Fruit fly (Drosophila melanogaster) whole organism, embryonic: ENCODE measurements around the gene DNAlig4.
A peak's percentile ranks its signal among the peaks of the same experiment; 100 is the strongest.

Experiments used
- ATbp ChIP-seq: fragments of 200-800 bp; sonication (Bioruptor generic); optimal IDR thresholded peaks from 2 replicates; lab custom pipeline; 2017; ENCODE audit warnings: missing biosample characterization, mild to moderate bottlenecking, missing genetic modification characterization, missing genetic modification reagents
- Asciz ChIP-seq: fragments of 200-800 bp; sonication (Bioruptor generic); optimal IDR thresholded peaks from 2 replicates; lab custom pipeline; 2017; ENCODE audit warnings: missing biosample characterization, mild to moderate bottlenecking, missing genetic modification characterization, missing genetic modification reagents
- BEAF-32 ChIP-seq: fragments of 200-800 bp; sonication (Bioruptor generic); optimal IDR thresholded peaks from 3 replicates; lab custom pipeline; 2017; ENCODE audit warnings: missing biosample characterization, missing genetic modification characterization, mild to moderate bottlenecking, moderate library complexity, missing genetic modification reagents
- CG10462 ChIP-seq: fragments of 200-800 bp; sonication (Bioruptor generic); optimal IDR thresholded peaks from 2 replicates; lab custom pipeline; 2016; ENCODE audit warnings: missing biosample characterization, missing genetic modification characterization
- CG10959 ChIP-seq: fragments of 200-800 bp; sonication (Bioruptor generic); IDR thresholded peaks from 2 replicates; pipeline ENCODE4 v1.3.6; 2022; ENCODE audit warnings: missing biosample characterization, missing genetic modification characterization
- CG12391 ChIP-seq: fragments of 200-800 bp; sonication (Bioruptor generic); optimal IDR thresholded peaks from 3 replicates; lab custom pipeline; 2018; ENCODE audit warnings: missing biosample characterization, mild to moderate bottlenecking, missing genetic modification characterization, moderate library complexity
- CG12942 ChIP-seq: fragments of 200-800 bp; sonication (Bioruptor generic); optimal IDR thresholded peaks from 3 replicates; lab custom pipeline; 2016; ENCODE audit warnings: missing biosample characterization, missing genetic modification characterization
- CG13775 ChIP-seq: fragments of 200-800 bp; sonication (Bioruptor generic); optimal IDR thresholded peaks from 3 replicates; lab custom pipeline; 2017; ENCODE audit warnings: missing biosample characterization, mild to moderate bottlenecking, missing genetic modification characterization
- CG14667 ChIP-seq: fragments of 200-800 bp; sonication (Bioruptor generic); IDR thresholded peaks from 2 replicates; pipeline ENCODE4 v1.3.6; 2022; ENCODE audit warnings: missing biosample characterization, missing genetic modification characterization
- CG2202 ChIP-seq: fragments of 200-800 bp; sonication (Bioruptor generic); optimal IDR thresholded peaks from 2 replicates; lab custom pipeline; 2018; ENCODE audit warnings: missing biosample characterization, mild to moderate bottlenecking, missing genetic modification characterization
- CG34224 ChIP-seq: fragments of 200-800 bp; sonication (Bioruptor generic); IDR thresholded peaks from 3 replicates; pipeline ENCODE4 v1.3.6; 2022; ENCODE audit warnings: missing biosample characterization, missing genetic modification characterization; ENCODE audit not compliant: partially characterized antibody
- CG3847 ChIP-seq: fragments of 200-800 bp; sonication (Bioruptor generic); IDR thresholded peaks from 2 replicates; pipeline ENCODE4 v1.3.6; 2022; ENCODE audit warnings: missing biosample characterization, missing genetic modification characterization
- CG6813 ChIP-seq: fragments of 200-800 bp; sonication (Bioruptor generic); optimal IDR thresholded peaks from 2 replicates; lab custom pipeline; 2017; ENCODE audit warnings: missing biosample characterization, missing genetic modification characterization, mild to moderate bottlenecking, moderate library complexity, missing genetic modification reagents
- CG7357 ChIP-seq: fragments of 200-800 bp; sonication (Bioruptor generic); IDR thresholded peaks from 3 replicates; pipeline ENCODE4 v1.3.6; 2022; ENCODE audit warnings: missing biosample characterization, missing genetic modification characterization
- CG8924 ChIP-seq: fragments of 200-800 bp; optimal IDR thresholded peaks from 3 replicates; lab custom pipeline; 2019; ENCODE audit warnings: missing biosample characterization, mild to moderate bottlenecking, missing genetic modification characterization, moderate library complexity
- CG9437 ChIP-seq: fragments of 200-800 bp; sonication (Bioruptor generic); optimal IDR thresholded peaks from 2 replicates; lab custom pipeline; 2018; ENCODE audit warnings: missing biosample characterization, mild to moderate bottlenecking, missing genetic modification characterization
- CG9817 ChIP-seq: fragments of 200-800 bp; sonication (Bioruptor generic); optimal IDR thresholded peaks from 2 replicates; lab custom pipeline; 2018; ENCODE audit warnings: missing biosample characterization, mild to moderate bottlenecking, missing genetic modification characterization, moderate library complexity
- D19B ChIP-seq: fragments of 200-800 bp; sonication (Bioruptor generic); optimal IDR thresholded peaks from 2 replicates; lab custom pipeline; 2017; ENCODE audit warnings: missing biosample characterization, mild to moderate bottlenecking, missing genetic modification characterization
- Hr3 ChIP-seq: fragments of 200-800 bp; sonication (Bioruptor generic); optimal IDR thresholded peaks from 3 replicates; lab custom pipeline; 2016; ENCODE audit warnings: missing biosample characterization, missing genetic modification characterization
- Hr78 ChIP-seq, 2 experiments: fragments of 200-800 bp in 1 of 2; fragments of >200 bp in 1 of 2; sonication (Bioruptor generic) in 1 of 2; optimal IDR thresholded peaks; 2 replicates each; lab custom pipeline; 2017 to 2019; ENCODE audit warnings: missing biosample characterization in 2 of 2, missing genetic modification characterization in 2 of 2, mild to moderate bottlenecking in 1 of 2, moderate library complexity in 1 of 2
- Lpt ChIP-seq: fragments of >200 bp; optimal IDR thresholded peaks from 2 replicates; lab custom pipeline; 2018; ENCODE audit warnings: missing biosample characterization, missing genetic modification characterization
- Mrtf ChIP-seq: fragments of 200-800 bp; sonication (Bioruptor generic); IDR thresholded peaks from 3 replicates; pipeline ENCODE4 v1.3.6; 2022; ENCODE audit warnings: missing biosample characterization, missing genetic modification characterization
- PHDP ChIP-seq: fragments of 200-800 bp; sonication (Bioruptor generic); optimal IDR thresholded peaks from 3 replicates; lab custom pipeline; 2018; ENCODE audit warnings: missing biosample characterization, mild to moderate bottlenecking, missing genetic modification characterization, moderate library complexity
- Sin3A ChIP-seq: fragments of >200 bp; optimal IDR thresholded peaks from 2 replicates; lab custom pipeline; 2018
- Spps ChIP-seq: fragments of 200-800 bp; sonication (Bioruptor generic); optimal IDR thresholded peaks from 2 replicates; lab custom pipeline; 2018; ENCODE audit warnings: missing biosample characterization, mild to moderate bottlenecking, missing genetic modification characterization
- Usf ChIP-seq: fragments of 200-800 bp; sonication (Bioruptor generic); optimal IDR thresholded peaks from 2 replicates; lab custom pipeline; 2017; ENCODE audit warnings: missing genotype, missing biosample characterization, missing genetic modification characterization
- aop ChIP-seq: fragments of 200-800 bp; sonication (Bioruptor generic); IDR thresholded peaks from 2 replicates; pipeline ENCODE4 v1.3.6; 2022; ENCODE audit warnings: missing biosample characterization, missing genetic modification characterization
- ase ChIP-seq: fragments of 200-800 bp; sonication (Bioruptor generic); IDR thresholded peaks from 3 replicates; pipeline ENCODE4 v1.3.6; 2022; ENCODE audit warnings: missing biosample characterization, missing genetic modification characterization
- bcd ChIP-seq: fragments of 200-800 bp; sonication (Bioruptor generic); optimal IDR thresholded peaks from 2 replicates; lab custom pipeline; 2017; ENCODE audit warnings: missing biosample characterization, mild to moderate bottlenecking, missing genetic modification characterization
- cad ChIP-seq: fragments of >200 bp; optimal IDR thresholded peaks from 2 replicates; lab custom pipeline; 2017; ENCODE audit warnings: missing biosample characterization, missing genetic modification characterization
- ci ChIP-seq: fragments of 200-800 bp; sonication (Bioruptor generic); IDR thresholded peaks from 3 replicates; pipeline ENCODE4 v1.3.6; 2022; ENCODE audit warnings: missing biosample characterization, missing genetic modification characterization
- crp ChIP-seq, 2 experiments: fragments of 200-800 bp; sonication (Bioruptor generic); optimal IDR thresholded peaks; 2 replicates in 1 of 2; 3 replicates in 1 of 2; lab custom pipeline; 2017; ENCODE audit warnings: missing biosample characterization in 2 of 2, missing genetic modification characterization in 2 of 2, mild to moderate bottlenecking in 1 of 2, moderate library complexity in 1 of 2
- dpn ChIP-seq, 2 experiments: fragments of 200-800 bp; sonication (Bioruptor generic); optimal IDR thresholded peaks; 3 replicates each; lab custom pipeline; 2016; ENCODE audit warnings: missing biosample characterization in 2 of 2, missing genetic modification characterization in 2 of 2
- fd3F ChIP-seq: fragments of 200-800 bp; sonication (Bioruptor generic); optimal IDR thresholded peaks from 2 replicates; lab custom pipeline; 2018; ENCODE audit warnings: missing biosample characterization, mild to moderate bottlenecking, missing genetic modification characterization, moderate library complexity
- gcm ChIP-seq: fragments of 200-800 bp; sonication (Bioruptor generic); optimal IDR thresholded peaks from 2 replicates; lab custom pipeline; 2019; ENCODE audit warnings: missing biosample characterization, mild to moderate bottlenecking, missing genetic modification characterization, moderate library complexity
- grau ChIP-seq: fragments of 200-800 bp; optimal IDR thresholded peaks from 3 replicates; lab custom pipeline; 2019; ENCODE audit warnings: missing biosample characterization, mild to moderate bottlenecking, missing genetic modification characterization, moderate library complexity
- gsb-n ChIP-seq: fragments of 200-800 bp; sonication (Bioruptor generic); optimal IDR thresholded peaks from 3 replicates; lab custom pipeline; 2018; ENCODE audit warnings: missing biosample characterization, mild to moderate bottlenecking, missing genetic modification characterization
- hkb ChIP-seq, 2 experiments: fragments of 200-800 bp in 1 of 2; fragments of >200 bp in 1 of 2; sonication (Bioruptor generic) in 1 of 2; IDR thresholded peaks in 1 of 2; optimal IDR thresholded peaks in 1 of 2; 2 replicates each; pipeline versions ENCODE4 v1.3.6 to Lab custom; 2017 to 2022; ENCODE audit warnings: missing biosample characterization in 1 of 2, missing genetic modification characterization in 1 of 2
- hth ChIP-seq: fragments of >200 bp; optimal IDR thresholded peaks from 2 replicates; lab custom pipeline; 2017; ENCODE audit warnings: inconsistent platforms
- ken ChIP-seq: fragments of 200-800 bp; sonication (Bioruptor generic); IDR thresholded peaks from 3 replicates; pipeline ENCODE4 v1.3.6; 2022; ENCODE audit warnings: missing biosample characterization, missing genetic modification characterization
- p53 ChIP-seq: fragments of 200-800 bp; sonication (Bioruptor generic); optimal IDR thresholded peaks from 2 replicates; lab custom pipeline; 2016; ENCODE audit warnings: missing biosample characterization, missing genetic modification characterization
- pan ChIP-seq, 4 experiments: fragments of >200 bp in 3 of 4; fragments of 200-800 bp in 1 of 4; sonication (Bioruptor generic) in 1 of 4; optimal IDR thresholded peaks in 3 of 4; IDR thresholded peaks in 1 of 4; 2 replicates each; pipeline versions ENCODE4 v1.3.6 to Lab custom; 2017 to 2022; ENCODE audit warnings: missing biosample characterization in 2 of 4, missing genetic modification characterization in 2 of 4, mixed read lengths in 1 of 4
- scrt ChIP-seq: fragments of 200-800 bp; sonication (Bioruptor generic); optimal IDR thresholded peaks from 2 replicates; lab custom pipeline; 2018; ENCODE audit warnings: missing biosample characterization, mild to moderate bottlenecking, missing genetic modification characterization, moderate library complexity
- slp2 ChIP-seq: fragments of 200-800 bp; sonication (Bioruptor generic); optimal IDR thresholded peaks from 2 replicates; lab custom pipeline; 2016; ENCODE audit warnings: missing biosample characterization, missing genetic modification characterization
- sna ChIP-seq: fragments of 200-800 bp; sonication (Bioruptor generic); IDR thresholded peaks from 2 replicates; pipeline ENCODE4 v1.3.6; 2022; ENCODE audit warnings: missing biosample characterization, missing genetic modification characterization; ENCODE audit not compliant: partially characterized antibody
- tio ChIP-seq: fragments of 200-800 bp; sonication (Bioruptor generic); optimal IDR thresholded peaks from 2 replicates; lab custom pipeline; 2017; ENCODE audit warnings: missing biosample characterization, missing genetic modification characterization, inconsistent platforms
- unpg ChIP-seq: fragments of 200-800 bp; sonication (Bioruptor generic); optimal IDR thresholded peaks from 3 replicates; lab custom pipeline; 2018; ENCODE audit warnings: missing biosample characterization, mild to moderate bottlenecking, missing genetic modification characterization, moderate library complexity
- vnd ChIP-seq: fragments of 200-800 bp; sonication (Bioruptor generic); IDR thresholded peaks from 3 replicates; pipeline ENCODE4 v1.3.6; 2022; ENCODE audit warnings: missing biosample characterization, missing genetic modification characterization; ENCODE audit not compliant: partially characterized antibody
- yki ChIP-seq: fragments of >200 bp; optimal IDR thresholded peaks from 3 replicates; lab custom pipeline; 2018
- zfh2 ChIP-seq: fragments of 200-800 bp; sonication (Bioruptor generic); optimal IDR thresholded peaks from 2 replicates; lab custom pipeline; 2016; ENCODE audit warnings: missing biosample characterization, missing genetic modification characterization

Gene DNAlig4

dm6 chrX:13626579-13626894 lies 41.1 kb downstream of the DNAlig4 start (continued):
- TF ChIP-seq slp2 (GFP tag; lab: Kevin White, UChicago) (peak; percentile 70), CG12942 (GFP tag; lab: Kevin White, UChicago) (peak; percentile 70), CG12391 (tag; lab: Kevin White, UChicago) (peak; percentile 74), aop (GFP tag; lab: Robert Waterston, UW) (no peak), hth (lab: Kevin White, UChicago) (no peak), gsb-n (tag; lab: Kevin White, UChicago) (peak; percentile 41), ATbp (GFP tag; lab: Kevin White, UChicago) (peak; percentile 56), ken (GFP tag; lab: Robert Waterston, UW) (peak; percentile 71), CG3847 (GFP tag; lab: Robert Waterston, UW) (peak; percentile 80), Spps (tag; lab: Kevin White, UChicago) (no peak), crp (GFP tag; optimal IDR thresholded peaks at IDR 0.05; lab: Kevin White, UChicago) (peak in 1 of 2 experiments; percentile 23), Hr78 (GFP tag; optimal IDR thresholded peaks at IDR 0.05; lab: Kevin White, UChicago) (peak in 1 of 2 experiments; percentile 57), CG10462 (GFP tag; lab: Kevin White, UChicago) (peak; percentile 44), pan (optimal IDR thresholded peaks at IDR 0.05; lab: Kevin White, UChicago) (no peak), pan (GFP tag; optimal IDR thresholded peaks at IDR 0.05 in 1 of 2, IDR thresholded peaks at IDR 0.05 in 1 of 2) (peak in 1 of 2 experiments; percentile 73), PHDP (tag; lab: Kevin White, UChicago) (peak; percentile 72), CG2202 (tag; lab: Kevin White, UChicago) (no peak), CG7357 (peak; percentile 68; the same call in 2 of the 3 replicates), CG9437 (GFP tag; lab: Kevin White, UChicago) (peak; percentile 68), CG34224 (GFP tag; lab: Robert Waterston, UW) (no peak), yki (lab: Kevin White, UChicago) (no peak), CG6813 (peak; percentile 79), gcm (GFP tag; lab: Kevin White, UChicago) (peak; percentile 72), cad (GFP tag; lab: Kevin White, UChicago) (no peak), CG9817 (tag; lab: Kevin White, UChicago) (peak; percentile 86), hkb (optimal IDR thresholded peaks at IDR 0.05; lab: Kevin White, UChicago) (no peak), hkb (GFP tag; IDR thresholded peaks at IDR 0.05; lab: Robert Waterston, UW) (peak; percentile 64), Sin3A (lab: Kevin White, UChicago) (no peak), CG14667 (GFP tag; lab: Robert Waterston, UW) (peak; percentile 48; the same call in 1 of the 2 replicates), BEAF-32 (GFP tag; lab: Kevin White, UChicago) (no peak), CG13775 (GFP tag; lab: Kevin White, UChicago) (peak; percentile 55), Lpt (GFP tag; lab: Kevin White, UChicago) (no peak), Usf (GFP tag; lab: Kevin White, UChicago) (no peak), zfh2 (peak; percentile 78), Mrtf (GFP tag; lab: Robert Waterston, UW) (peak; percentile 68; the same call in 2 of the 3 replicates), p53 (GFP tag; lab: Kevin White, UChicago) (peak; percentile 47), tio (GFP tag; lab: Kevin White, UChicago) (no peak), unpg (GFP tag; lab: Kevin White, UChicago) (peak; percentile 81), sna (GFP tag; lab: Robert Waterston, UW) (no peak), D19B (GFP tag; lab: Kevin White, UChicago) (peak; percentile 70), dpn (GFP tag; optimal IDR thresholded peaks at IDR 0.05; lab: Kevin White, UChicago) (peak; percentile 82 to 85), CG8924 (tag; lab: Kevin White, UChicago) (peak; percentile 54), Hr3 (GFP tag; lab: Kevin White, UChicago) (peak; percentile 67), fd3F (GFP tag; lab: Kevin White, UChicago) (peak; percentile 72), scrt (GFP tag; lab: Kevin White, UChicago) (peak; percentile 55), vnd (no peak), CG10959 (GFP tag; lab: Robert Waterston, UW) (no peak), ase (GFP tag; lab: Robert Waterston, UW) (0 out of 3 replicates have a peak, but pooled peaks have one; percentile 60), bcd (peak; percentile 77), ci (GFP tag; lab: Robert Waterston, UW) (peak; percentile 83), grau (peak; percentile 98), Asciz (GFP tag; lab: Kevin White, UChicago) (peak; percentile 41)
